Fruit fly (Drosophila melanogaster) whole organism, adult: ENCODE data around the gene mRpS7.

Experiments used
- CG11617 ChIP-seq: fragments of 200-800 bp; sonication (Bioruptor generic); optimal IDR thresholded peaks from 2 replicates; lab custom pipeline; 2017; ENCODE audit warnings: mild to moderate bottlenecking, missing biosample characterization, missing genetic modification reagents, missing genetic modification characterization
- CG12768 ChIP-seq: fragments of 200-800 bp; sonication (Bioruptor generic); optimal IDR thresholded peaks from 2 replicates; lab custom pipeline; 2017; ENCODE audit warnings: missing biosample characterization, missing genetic modification characterization, mild to moderate bottlenecking, moderate library complexity, missing genetic modification reagents
- CG14711 ChIP-seq: fragments of 200-800 bp; sonication (Bioruptor generic); optimal IDR thresholded peaks from 2 replicates; lab custom pipeline; 2018; ENCODE audit warnings: missing biosample characterization, mild to moderate bottlenecking, missing genetic modification characterization, moderate library complexity
- CG1620 ChIP-seq: fragments of 200-800 bp; sonication (Bioruptor generic); optimal IDR thresholded peaks from 2 replicates; lab custom pipeline; 2016; ENCODE audit warnings: missing biosample characterization, missing genetic modification characterization
- CG33017 ChIP-seq: fragments of 200-800 bp; sonication (Bioruptor generic); optimal IDR thresholded peaks from 2 replicates; lab custom pipeline; 2018; ENCODE audit warnings: missing biosample characterization, mild to moderate bottlenecking, missing genetic modification characterization, moderate library complexity
- CG5204 ChIP-seq: fragments of 200-800 bp; sonication (Bioruptor generic); optimal IDR thresholded peaks from 2 replicates; lab custom pipeline; 2016; ENCODE audit warnings: missing biosample characterization, missing genetic modification characterization
- CG7045 ChIP-seq: fragments of 200-800 bp; sonication (Bioruptor generic); optimal IDR thresholded peaks from 2 replicates; lab custom pipeline; 2017; ENCODE audit warnings: missing biosample characterization, mild to moderate bottlenecking, missing genetic modification characterization
- CG7101 ChIP-seq: fragments of 200-800 bp; sonication (Bioruptor generic); optimal IDR thresholded peaks from 2 replicates; lab custom pipeline; 2018; ENCODE audit warnings: missing biosample characterization, mild to moderate bottlenecking, missing genetic modification characterization, moderate library complexity
- Clk ChIP-seq: fragments of 200-800 bp; sonication (Bioruptor generic); optimal IDR thresholded peaks from 2 replicates; lab custom pipeline; 2017; ENCODE audit warnings: missing biosample characterization, missing genetic modification characterization
- Crg-1 ChIP-seq: fragments of 200-800 bp; sonication (Bioruptor generic); optimal IDR thresholded peaks from 2 replicates; lab custom pipeline; 2016; ENCODE audit warnings: missing biosample characterization, missing genetic modification characterization
- Hr96 ChIP-seq: fragments of 200-800 bp; sonication (Bioruptor generic); optimal IDR thresholded peaks from 2 replicates; lab custom pipeline; 2016; ENCODE audit warnings: missing biosample characterization, missing genetic modification characterization
- Mnt ChIP-seq: fragments of 200-800 bp; sonication (Bioruptor generic); optimal IDR thresholded peaks from 2 replicates; lab custom pipeline; 2016; ENCODE audit warnings: missing biosample characterization, mild to moderate bottlenecking, missing genetic modification characterization
- bab1 ChIP-seq: fragments of 200-800 bp; sonication (Bioruptor generic); optimal IDR thresholded peaks from 3 replicates; lab custom pipeline; 2019; ENCODE audit warnings: missing biosample characterization, mild to moderate bottlenecking, missing genetic modification characterization, moderate library complexity
- cic ChIP-seq: fragments of 200-800 bp; sonication (Bioruptor generic); optimal IDR thresholded peaks from 2 replicates; lab custom pipeline; 2017; ENCODE audit warnings: missing biosample characterization, mild to moderate bottlenecking, missing genetic modification characterization, moderate library complexity
- cnc ChIP-seq, 2 experiments: fragments of >200 bp; optimal IDR thresholded peaks; 2 replicates each; lab custom pipeline; 2017
- kay ChIP-seq: fragments of 200-800 bp; sonication (Bioruptor generic); peaks from one replicate; lab custom pipeline; 2016; ENCODE audit warnings: missing biosample characterization, missing genetic modification characterization, borderline replicate concordance
- ovo ChIP-seq: fragments of 200-800 bp; sonication (Bioruptor generic); optimal IDR thresholded peaks from 2 replicates; lab custom pipeline; 2016; ENCODE audit warnings: missing biosample characterization, missing genetic modification characterization
- pad ChIP-seq: fragments of 200-800 bp; sonication (Bioruptor generic); optimal IDR thresholded peaks from 3 replicates; lab custom pipeline; 2017; ENCODE audit warnings: missing biosample characterization, missing genetic modification characterization, mild to moderate bottlenecking, moderate library complexity, missing genetic modification reagents
- tj ChIP-seq: fragments of 200-800 bp; sonication (Bioruptor generic); optimal IDR thresholded peaks from 3 replicates; lab custom pipeline; 2017; ENCODE audit warnings: missing biosample characterization, mild to moderate bottlenecking, missing genetic modification characterization, moderate library complexity
- toe ChIP-seq: fragments of 200-800 bp; sonication (Bioruptor generic); optimal IDR thresholded peaks from 2 replicates; lab custom pipeline; 2016; ENCODE audit warnings: missing biosample characterization, missing genetic modification characterization

mRpS7 gene

dm6 chr2L:10373605-10374269 is 12.7 kb upstream of the mRpS7 start, which contains the start of gene rho-5:
Gene rho-5, minus strand, starts transcription at chr2L:10373900.
- TF ChIP-seq CG11617 (GFP tag; lab: Kevin White, UChicago) (no peak), Clk (no peak), kay (GFP tag; lab: Kevin White, UChicago) (no peak), cic (no peak), Hr96 (no peak), CG12768 (GFP tag; lab: Kevin White, UChicago) (no peak), CG1620 (no peak), ovo (GFP tag; lab: Kevin White, UChicago) (no peak), toe (no peak), CG33017 (no peak), Crg-1 (GFP tag; lab: Kevin White, UChicago) (no peak), bab1 (GFP tag; lab: Kevin White, UChicago) (no peak), Mnt (GFP tag; lab: Kevin White, UChicago) (no peak), cnc (optimal IDR thresholded peaks at IDR 0.05; lab: Kevin White, UChicago) (no peak), CG5204 (no peak), CG7045 (GFP tag; lab: Kevin White, UChicago) (no peak), pad (no peak)

dm6 chr2L:10375464-10376236 is 10.8 kb upstream of the mRpS7 start, which contains the start of the genes CG33303 and dpr19:
Gene CG33303, minus strand, starts transcription at chr2L:10375757.
Gene dpr19, plus strand, starts transcription at chr2L:10376168.
- TF ChIP-seq CG7045 (GFP tag; lab: Kevin White, UChicago) (peak; percentile 63), Crg-1 (GFP tag; lab: Kevin White, UChicago) (no peak), pad (no peak), CG5204 (no peak), tj (GFP tag; lab: Kevin White, UChicago) (peak; percentile 40), CG33017 (peak; percentile 79), cnc (optimal IDR thresholded peaks at IDR 0.05; lab: Kevin White, UChicago) (no peak), Clk (no peak), CG1620 (no peak), toe (no peak), kay (GFP tag; lab: Kevin White, UChicago) (no peak), CG11617 (GFP tag; lab: Kevin White, UChicago) (peak; percentile 73), cic (peak; percentile 38), CG12768 (GFP tag; lab: Kevin White, UChicago) (peak; percentile 29), Mnt (GFP tag; lab: Kevin White, UChicago) (peak; percentile 13), CG14711 (peak; percentile 70), Hr96 (no peak), ovo (GFP tag; lab: Kevin White, UChicago) (peak; percentile 8), CG7101 (tag; lab: Kevin White, UChicago) (peak; percentile 74), bab1 (GFP tag; lab: Kevin White, UChicago) (peak; percentile 38)

- TF ChIP-seq pad (no peak), CG11617 (GFP tag; lab: Kevin White, UChicago) (no peak), cnc (optimal IDR thresholded peaks at IDR 0.05; lab: Kevin White, UChicago) (no peak)
These were observed 10.2 kb upstream of the mRpS7 start for dm6 chr2L:10376276-10376675.

dm6 chr2L:10378631-10379030 is 7.8 kb upstream of the mRpS7 start:
- no peak for TF ChIP-seq Crg-1 (GFP tag; lab: Kevin White, UChicago)
- TF ChIP-seq cnc (optimal IDR thresholded peaks at IDR 0.05; lab: Kevin White, UChicago): no peak
- no peak for TF ChIP-seq bab1 (GFP tag; lab: Kevin White, UChicago)
- TF ChIP-seq cic: no peak
- TF ChIP-seq Mnt (GFP tag; lab: Kevin White, UChicago): no peak
- no peak for TF ChIP-seq CG11617 (GFP tag; lab: Kevin White, UChicago)
- TF ChIP-seq ovo (GFP tag; lab: Kevin White, UChicago): no peak
- no peak for TF ChIP-seq CG7101 (tag; lab: Kevin White, UChicago)
- TF ChIP-seq Clk: no peak
- TF ChIP-seq CG1620: no peak
- TF ChIP-seq kay (GFP tag; lab: Kevin White, UChicago): no peak
- TF ChIP-seq pad: no peak
- TF ChIP-seq CG33017: no peak
- TF ChIP-seq CG7045 (GFP tag; lab: Kevin White, UChicago): no peak
- TF ChIP-seq CG14711: no peak
- TF ChIP-seq Hr96: no peak
- TF ChIP-seq CG12768 (GFP tag; lab: Kevin White, UChicago): no peak
- no peak for TF ChIP-seq toe
- TF ChIP-seq tj (GFP tag; lab: Kevin White, UChicago): no peak
- TF ChIP-seq CG5204: no peak

- TF ChIP-seq bab1 (GFP tag; lab: Kevin White, UChicago) (peak; percentile 15), CG12768 (GFP tag; lab: Kevin White, UChicago) (no peak)
These were observed 6.6 kb upstream of the mRpS7 start, which contains the start of gene gny for dm6 chr2L:10379865-10380264. Gene gny, plus strand, starts transcription at chr2L:10380103.

- TF ChIP-seq bab1 (GFP tag; lab: Kevin White, UChicago) (no peak), pad (peak; percentile 71), CG33017 (peak; percentile 96), ovo (GFP tag; lab: Kevin White, UChicago) (no peak), CG5204 (no peak), Clk (peak; percentile 63), Hr96 (no peak), CG14711 (peak; percentile 90), cic (peak; percentile 86), CG12768 (GFP tag; lab: Kevin White, UChicago) (peak; percentile 92), CG7101 (tag; lab: Kevin White, UChicago) (peak; percentile 96), CG11617 (GFP tag; lab: Kevin White, UChicago) (peak; percentile 92), CG1620 (no peak), kay (GFP tag; lab: Kevin White, UChicago) (peak; percentile 97), tj (GFP tag; lab: Kevin White, UChicago) (peak; percentile 46), cnc (optimal IDR thresholded peaks at IDR 0.05; lab: Kevin White, UChicago) (peak in 1 of 2 experiments; percentile 27), toe (no peak), Crg-1 (GFP tag; lab: Kevin White, UChicago) (peak; percentile 55), Mnt (GFP tag; lab: Kevin White, UChicago) (peak; percentile 56), CG7045 (GFP tag; lab: Kevin White, UChicago) (peak; percentile 82)
These were observed 4.5 kb upstream of the mRpS7 start, which contains the start of gene CG5096 for dm6 chr2L:10381890-10382450. Gene CG5096, plus strand, starts transcription at chr2L:10382263.
